Worm (Caenorhabditis elegans): ENCODE results near the gene ttb-1.

ce11 chrV:155215-155614 lies 1.4 kb upstream of the ttb-1 start:
- TF ChIP-seq snpc-4 (GFP tag; optimal IDR thresholded peaks at IDR 0.05) (no peak), snpc-4 (tag; optimal IDR thresholded peaks at IDR 0.05) (no peak), ceh-79 (tag; optimal IDR thresholded peaks at IDR 0.05) (no peak), T26A5.8 (tag; optimal IDR thresholded peaks at IDR 0.05) (no peak), lag-1 (GFP tag; IDR thresholded peaks at IDR 0.05) (no peak), pbrm-1 (GFP tag; IDR thresholded peaks at IDR 0.05) (no peak), ceh-27 (GFP tag; optimal IDR thresholded peaks at IDR 0.05) (no peak)
